Fruit fly (Drosophila melanogaster) whole organism, wandering third instar larva: ENCODE measurements around the gene CG31278.

Experiments
- Abd-B ChIP-seq: fragments of >200 bp; optimal IDR thresholded peaks from 2 replicates; lab custom pipeline; 2017; ENCODE audit warnings: missing biosample characterization, missing genetic modification characterization
- CG32264 ChIP-seq: fragments of 200-800 bp; sonication (Bioruptor generic); optimal IDR thresholded peaks from 2 replicates; lab custom pipeline; 2016; ENCODE audit warnings: missing biosample characterization, missing genetic modification characterization
- CG9705 ChIP-seq: fragments of 200-800 bp; sonication (Bioruptor generic); optimal IDR thresholded peaks from 2 replicates; lab custom pipeline; 2018; ENCODE audit warnings: missing biosample characterization, mild to moderate bottlenecking, missing genetic modification characterization
- CrebA ChIP-seq: fragments of 200-800 bp; sonication (Bioruptor generic); optimal IDR thresholded peaks from 2 replicates; lab custom pipeline; 2016; ENCODE audit warnings: missing biosample characterization, mild to moderate bottlenecking, missing genetic modification characterization, borderline replicate concordance
- Dfd ChIP-seq: fragments of >200 bp; optimal IDR thresholded peaks from 2 replicates; lab custom pipeline; 2017; ENCODE audit warnings: missing biosample characterization, missing genetic modification characterization
- Dif ChIP-seq: fragments of 200-275, 200-300 bp; sonication (Bioruptor generic); optimal IDR thresholded peaks from 2 replicates; lab custom pipeline; 2018; ENCODE audit warnings: missing biosample characterization, missing genetic modification characterization; ENCODE audit not compliant: partially characterized antibody
- GATAd ChIP-seq: sonication (Bioruptor generic); optimal IDR thresholded peaks from 2 replicates; lab custom pipeline; 2016; ENCODE audit warnings: missing biosample characterization, missing genetic modification characterization
- HLH106 ChIP-seq: fragments of 200-800 bp; optimal IDR thresholded peaks from 3 replicates; lab custom pipeline; 2019; ENCODE audit warnings: missing biosample characterization, mild to moderate bottlenecking, missing genetic modification characterization, moderate library complexity
- Hnf4 ChIP-seq: fragments of 200-800 bp; sonication (Bioruptor generic); optimal IDR thresholded peaks from 2 replicates; lab custom pipeline; 2016; ENCODE audit warnings: missing biosample characterization, mild to moderate bottlenecking, missing genetic modification characterization
- Hr78 ChIP-seq: fragments of >200 bp; optimal IDR thresholded peaks from 2 replicates; lab custom pipeline; 2017; ENCODE audit warnings: missing biosample characterization, missing genetic modification characterization
- Hr83 ChIP-seq: fragments of 200-300 bp; sonication (Bioruptor generic); optimal IDR thresholded peaks from 2 replicates; lab custom pipeline; 2016; ENCODE audit warnings: missing biosample characterization, mild to moderate bottlenecking, missing genetic modification characterization, moderate library complexity; ENCODE audit not compliant: poor library complexity, severe bottlenecking
- Jra ChIP-seq: sonication (Bioruptor generic); optimal IDR thresholded peaks from 2 replicates; lab custom pipeline; 2016; ENCODE audit warnings: missing biosample characterization, missing genetic modification characterization
- Mio ChIP-seq: sonication (Bioruptor generic); optimal IDR thresholded peaks from 2 replicates; lab custom pipeline; 2016; ENCODE audit warnings: missing biosample characterization, missing genetic modification characterization
- Myc ChIP-seq: fragments of >200 bp; optimal IDR thresholded peaks from 2 replicates; lab custom pipeline; 2017
- N ChIP-seq: fragments of >200 bp; optimal IDR thresholded peaks from 2 replicates; lab custom pipeline; 2018; ENCODE audit warnings: missing biosample characterization, missing external identifiers, missing genetic modification characterization
- OdsH ChIP-seq: fragments of 200-800 bp; sonication (Bioruptor generic); optimal IDR thresholded peaks from 2 replicates; lab custom pipeline; 2016; ENCODE audit warnings: missing biosample characterization, mild to moderate bottlenecking, missing genetic modification characterization
- Sp1 ChIP-seq: fragments of 200-800 bp; sonication (Bioruptor generic); optimal IDR thresholded peaks from 3 replicates; lab custom pipeline; 2019; ENCODE audit warnings: missing biosample characterization, mild to moderate bottlenecking, missing genetic modification characterization, moderate library complexity
- br ChIP-seq: fragments of 200-800 bp; sonication (Bioruptor generic); optimal IDR thresholded peaks from 2 replicates; lab custom pipeline; 2016; ENCODE audit warnings: missing biosample characterization, missing genetic modification characterization
- brk ChIP-seq: fragments of 200-800 bp; sonication (Bioruptor generic); optimal IDR thresholded peaks from 2 replicates; lab custom pipeline; 2016; ENCODE audit warnings: missing biosample characterization, mild to moderate bottlenecking, missing genetic modification characterization
- dl ChIP-seq, 2 experiments: fragments of 175-275, 200-275 bp in 1 of 2; fragments of 200-275 bp in 1 of 2; sonication (Bioruptor generic); optimal IDR thresholded peaks; lab custom pipeline; 2018; ENCODE audit warnings: mild to moderate bottlenecking in 2 of 2, missing biosample characterization in 2 of 2, missing genetic modification characterization in 2 of 2, moderate library complexity in 2 of 2; ENCODE audit not compliant: partially characterized antibody in 2 of 2, insufficient read depth in 1 of 2
- dmrt93B ChIP-seq: fragments of 200-800 bp; sonication (Bioruptor generic); optimal IDR thresholded peaks from 2 replicates; lab custom pipeline; 2018; ENCODE audit warnings: missing biosample characterization, mild to moderate bottlenecking, missing genetic modification characterization
- dsf ChIP-seq: sonication (Bioruptor generic); optimal IDR thresholded peaks from 2 replicates; lab custom pipeline; 2016; ENCODE audit warnings: missing biosample characterization, missing genetic modification characterization, borderline replicate concordance
- ey ChIP-seq: fragments of 200-800 bp; sonication (Bioruptor generic); optimal IDR thresholded peaks from 2 replicates; lab custom pipeline; 2016; ENCODE audit warnings: missing biosample characterization, missing genetic modification characterization
- foxo ChIP-seq, 2 experiments: fragments of 200-800 bp; sonication (Bioruptor generic); optimal IDR thresholded peaks; 2 replicates in 1 of 2; 3 replicates in 1 of 2; lab custom pipeline; 2016 to 2017; ENCODE audit warnings: missing biosample characterization in 2 of 2, missing genetic modification characterization in 2 of 2
- h ChIP-seq: fragments of 200-800 bp; sonication (Bioruptor generic); optimal IDR thresholded peaks from 3 replicates; lab custom pipeline; 2016; ENCODE audit warnings: missing biosample characterization, mild to moderate bottlenecking, missing genetic modification characterization
- jim ChIP-seq: fragments of 175-275, 200-325 bp; sonication (Bioruptor generic); optimal IDR thresholded peaks from 2 replicates; lab custom pipeline; 2016; ENCODE audit warnings: missing biosample characterization, mild to moderate bottlenecking, missing genetic modification characterization
- lola ChIP-seq: fragments of >200 bp; optimal IDR thresholded peaks from 2 replicates; lab custom pipeline; 2017; ENCODE audit warnings: missing biosample characterization, missing genetic modification characterization
- pan ChIP-seq: fragments of >200 bp; optimal IDR thresholded peaks from 2 replicates; lab custom pipeline; 2017
- psq ChIP-seq: fragments of 200-800 bp; sonication (Bioruptor generic); optimal IDR thresholded peaks from 3 replicates; lab custom pipeline; 2017; ENCODE audit warnings: missing biosample characterization, mild to moderate bottlenecking, missing genetic modification characterization, moderate library complexity
- rgr ChIP-seq: fragments of 200-800 bp; sonication (Bioruptor generic); optimal IDR thresholded peaks from 3 replicates; lab custom pipeline; 2016; ENCODE audit warnings: missing biosample characterization, mild to moderate bottlenecking, missing genetic modification characterization
- sage ChIP-seq: fragments of 200-800 bp; sonication (Bioruptor generic); optimal IDR thresholded peaks from 2 replicates; lab custom pipeline; 2016; ENCODE audit warnings: missing biosample characterization, mild to moderate bottlenecking, missing genetic modification characterization
- sv ChIP-seq: fragments of 200-800 bp; sonication (Bioruptor generic); optimal IDR thresholded peaks from 3 replicates; lab custom pipeline; 2016; ENCODE audit warnings: missing biosample characterization, missing genetic modification characterization
- tai ChIP-seq: sonication (Bioruptor generic); optimal IDR thresholded peaks from 2 replicates; lab custom pipeline; 2016; ENCODE audit warnings: missing biosample characterization, missing genetic modification characterization
- usp ChIP-seq: fragments of >200 bp; optimal IDR thresholded peaks from 2 replicates; lab custom pipeline; 2017; ENCODE audit warnings: missing biosample characterization, missing genetic modification characterization
- woc ChIP-seq: sonication (Bioruptor generic); optimal IDR thresholded peaks from 2 replicates; lab custom pipeline; 2016; ENCODE audit warnings: missing biosample characterization, mild to moderate bottlenecking, missing genetic modification characterization

CG31278 gene

DNA sequence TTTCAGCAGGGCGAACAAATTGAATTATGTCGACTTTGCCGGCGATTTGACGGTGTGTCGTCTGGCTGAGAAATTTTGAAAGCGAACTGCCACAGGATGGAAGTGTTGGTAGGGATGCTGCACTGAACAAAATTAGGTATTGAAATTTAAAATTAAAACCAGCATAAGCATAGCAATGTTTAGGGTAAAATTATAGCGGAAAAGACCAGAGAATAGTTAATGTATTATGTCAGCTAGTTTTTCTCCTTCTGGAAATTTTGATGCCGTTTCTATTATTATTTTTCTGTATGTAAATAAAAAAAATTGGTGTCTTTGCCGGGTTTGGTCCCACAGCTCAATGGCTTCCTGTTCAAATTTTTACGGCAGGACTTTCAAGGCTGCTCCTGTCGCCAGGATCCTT is 18.6 kb upstream of the CG31278 start:
- TF ChIP-seq CG32264 (GFP tag; lab: Kevin White, UChicago) (no peak), jim (GFP tag; lab: Kevin White, UChicago) (no peak), Myc (lab: Kevin White, UChicago) (no peak), rgr (GFP tag; lab: Kevin White, UChicago) (no peak), tai (GFP tag; lab: Kevin White, UChicago) (no peak), h (GFP tag; lab: Kevin White, UChicago) (no peak), Hr78 (no peak), usp (GFP tag; lab: Kevin White, UChicago) (no peak), foxo (GFP tag; optimal IDR thresholded peaks at IDR 0.05; lab: Kevin White, UChicago) (no peak), dl (GFP tag; optimal IDR thresholded peaks at IDR 0.05; lab: Kevin White, UChicago; ENCODE audit: insufficient read depth in 1 of 2, partially characterized antibody in 2 of 2) (no peak), N (GFP tag; lab: Kevin White, UChicago) (no peak), Hr83 (GFP tag; lab: Kevin White, UChicago) (no peak), OdsH (GFP tag; lab: Kevin White, UChicago) (no peak), psq (GFP tag; lab: Kevin White, UChicago) (no peak), Dif (GFP tag; lab: Kevin White, UChicago) (no peak)

DNA sequence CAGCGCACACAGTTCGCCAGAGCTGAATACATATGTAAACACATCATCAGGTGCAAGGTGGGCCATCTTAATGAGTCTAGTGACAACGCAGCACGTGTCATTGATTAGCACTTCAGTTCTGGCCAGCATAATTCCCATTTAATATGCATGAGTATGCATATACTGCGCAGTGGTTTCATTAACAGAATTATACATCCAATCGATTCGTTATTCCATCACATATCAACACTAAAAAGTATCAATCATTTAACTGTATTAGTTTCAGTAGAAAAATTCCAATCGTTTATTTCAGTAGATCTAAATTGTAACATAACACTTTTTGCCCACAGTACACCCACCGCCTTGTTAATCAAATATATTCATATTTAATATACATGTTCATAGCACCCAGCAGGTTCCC is 6.4 kb upstream of the CG31278 start, which contains the start of gene CG4073:
TSS of gene CG4073 (plus strand) at position 301 of the 400 bp plus-strand sequence.
- TF ChIP-seq CrebA (no peak), Sp1 (GFP tag; lab: Kevin White, UChicago) (no peak), sv (GFP tag; lab: Kevin White, UChicago) (no peak), Hr78 (no peak), HLH106 (tag; lab: Kevin White, UChicago) (no peak), ey (GFP tag; lab: Kevin White, UChicago) (no peak), dsf (GFP tag; lab: Kevin White, UChicago) (no peak), N (GFP tag; lab: Kevin White, UChicago) (no peak), Abd-B (GFP tag; lab: Kevin White, UChicago) (no peak), dl (GFP tag; optimal IDR thresholded peaks at IDR 0.05; lab: Kevin White, UChicago; ENCODE audit: insufficient read depth in 1 of 2, partially characterized antibody in 2 of 2) (no peak), sage (GFP tag; lab: Kevin White, UChicago) (no peak), Hnf4 (GFP tag; lab: Kevin White, UChicago) (no peak), CG32264 (GFP tag; lab: Kevin White, UChicago) (no peak), dmrt93B (GFP tag; lab: Kevin White, UChicago) (no peak), jim (GFP tag; lab: Kevin White, UChicago) (no peak), pan (lab: Kevin White, UChicago) (no peak)

DNA sequence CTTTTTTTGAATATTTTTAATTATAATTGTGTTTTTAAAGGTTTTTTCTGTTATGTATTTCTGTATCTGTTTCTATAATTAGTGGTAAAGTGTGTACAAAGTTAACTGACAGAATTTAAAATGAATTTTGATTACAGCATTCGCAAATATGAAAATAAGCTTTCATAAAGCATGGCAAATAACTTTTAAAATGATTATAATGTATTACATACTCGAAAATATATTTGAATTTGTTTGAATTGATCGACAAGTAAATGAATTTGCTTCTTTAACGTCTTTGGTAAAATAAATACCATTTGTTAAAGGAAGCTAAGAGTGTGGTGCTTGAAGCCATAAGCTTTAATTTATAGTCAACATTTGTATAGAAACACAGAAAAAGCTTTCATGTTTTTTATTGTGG is 3.0 kb upstream of the CG31278 start, which contains the start of gene CG14689:
TSS of gene CG14689 (minus strand) at position 101 of the 400 bp plus-strand sequence.
- TF ChIP-seq CrebA (no peak), pan (lab: Kevin White, UChicago) (no peak), CG32264 (GFP tag; lab: Kevin White, UChicago) (no peak), tai (GFP tag; lab: Kevin White, UChicago) (no peak), Abd-B (GFP tag; lab: Kevin White, UChicago) (no peak), usp (GFP tag; lab: Kevin White, UChicago) (no peak), HLH106 (tag; lab: Kevin White, UChicago) (no peak), br (GFP tag; lab: Kevin White, UChicago) (no peak), foxo (GFP tag; optimal IDR thresholded peaks at IDR 0.05; lab: Kevin White, UChicago) (no peak), N (GFP tag; lab: Kevin White, UChicago) (no peak), ey (GFP tag; lab: Kevin White, UChicago) (no peak), Myc (lab: Kevin White, UChicago) (no peak), brk (GFP tag; lab: Kevin White, UChicago) (no peak), lola (GFP tag; lab: Kevin White, UChicago) (no peak), CG9705 (GFP tag; lab: Kevin White, UChicago) (no peak), Sp1 (GFP tag; lab: Kevin White, UChicago) (no peak), dmrt93B (GFP tag; lab: Kevin White, UChicago) (no peak), jim (GFP tag; lab: Kevin White, UChicago) (no peak), Hnf4 (GFP tag; lab: Kevin White, UChicago) (no peak)

DNA sequence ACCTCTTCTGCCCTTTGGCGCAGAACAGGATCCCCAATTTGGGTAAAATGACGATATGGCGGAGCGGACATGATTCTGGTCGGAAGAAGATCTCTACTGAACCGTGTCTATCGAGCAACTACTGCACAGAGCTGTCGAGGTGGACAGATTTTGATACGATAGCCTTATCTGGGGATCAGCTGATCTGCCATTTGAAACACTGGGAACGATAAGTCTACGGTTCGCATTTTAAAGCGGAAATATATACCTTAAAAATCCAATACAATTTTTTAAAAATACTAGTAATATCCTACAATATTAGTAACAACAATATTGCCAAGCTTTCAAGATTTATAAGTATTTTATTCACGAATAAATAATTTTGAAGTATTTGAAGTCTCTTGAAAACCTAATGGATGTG is 1.1 kb upstream of the CG31278 start, which contains the start of gene CG31373:
TSS of gene CG31373 (minus strand) at position 101 of the 400 bp plus-strand sequence.
- TF ChIP-seq CG32264 (GFP tag; lab: Kevin White, UChicago) (no peak), br (GFP tag; lab: Kevin White, UChicago) (no peak), HLH106 (tag; lab: Kevin White, UChicago) (no peak), Hr78 (no peak), dmrt93B (GFP tag; lab: Kevin White, UChicago) (no peak), Dif (GFP tag; lab: Kevin White, UChicago) (no peak), Myc (lab: Kevin White, UChicago) (no peak), CrebA (no peak), Abd-B (GFP tag; lab: Kevin White, UChicago) (no peak), Jra (GFP tag; lab: Kevin White, UChicago) (no peak), Hr83 (GFP tag; lab: Kevin White, UChicago) (no peak), GATAd (GFP tag; lab: Kevin White, UChicago) (no peak), Dfd (GFP tag; lab: Kevin White, UChicago) (no peak), OdsH (GFP tag; lab: Kevin White, UChicago) (no peak), woc (GFP tag; lab: Kevin White, UChicago) (no peak), sage (GFP tag; lab: Kevin White, UChicago) (no peak), rgr (GFP tag; lab: Kevin White, UChicago) (no peak), Hnf4 (GFP tag; lab: Kevin White, UChicago) (no peak), Mio (GFP tag; lab: Kevin White, UChicago) (no peak), dsf (GFP tag; lab: Kevin White, UChicago) (no peak)
